Fruit fly (Drosophila melanogaster): Measurements from ENCODE around the gene Vps45.

DNA sequence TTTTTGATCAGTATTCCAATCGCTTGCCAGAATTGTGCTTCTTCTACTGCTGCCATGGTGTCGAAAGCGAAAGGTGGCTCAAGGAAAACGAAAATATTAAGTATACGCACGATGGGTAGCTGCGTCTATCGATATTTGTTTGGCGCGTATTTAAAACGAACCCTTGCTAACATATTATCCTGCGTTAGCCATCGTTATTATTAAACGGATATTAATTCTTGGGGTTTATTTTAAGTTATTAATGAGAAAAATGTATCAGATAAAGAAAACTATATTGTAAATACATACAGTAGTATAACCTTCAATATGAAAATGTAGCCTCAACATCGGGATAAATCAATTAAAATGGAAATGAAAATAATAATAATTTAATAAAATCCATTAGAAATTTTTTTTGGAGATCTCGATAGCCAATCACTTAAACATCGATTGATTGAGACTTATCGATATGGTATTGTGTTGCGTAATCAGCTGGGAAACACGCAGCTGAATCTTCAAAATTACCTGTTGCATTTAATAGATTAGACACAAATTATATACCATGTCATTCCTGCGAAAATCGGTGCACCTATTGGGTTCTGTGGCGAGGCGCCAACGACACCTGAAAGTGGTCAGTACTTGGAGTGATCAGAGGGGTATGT, 8.3 kb upstream of the Vps45 start, which contains the start of the genes CG9386 and BckdhA:
- peak; percentile 56 for TF ChIP-seq CG18262 (tag; optimal IDR thresholded peaks at IDR 0.05)
- TF ChIP-seq ken (GFP tag; IDR thresholded peaks at IDR 0.05), result no peak
- no peak for TF ChIP-seq br (optimal IDR thresholded peaks at IDR 0.05)
- no peak for TF ChIP-seq mld (GFP tag; IDR thresholded peaks at IDR 0.05; ENCODE audit: partially characterized antibody)
- no peak for TF ChIP-seq da (GFP tag; optimal IDR thresholded peaks at IDR 0.05)

All from whole organism, embryonic.